Worm (Caenorhabditis elegans) whole organism, L4 larva: ENCODE results near the gene grl-11.
A peak's percentile ranks its signal among the peaks of the same experiment; 100 is the strongest.

Source experiments
- Y75B8A.6 ChIP-seq: fragments of 200-800 bp; sonication (Bioruptor generic); IDR thresholded peaks from 2 replicates; pipeline ENCODE4 v1.3.6; 2022; ENCODE audit warnings: missing genetic modification reagents, missing genetic modification characterization, missing compliant biosample characterization
- hlh-30 ChIP-seq: sonication (generic microtip); optimal IDR thresholded peaks from 2 replicates; lab custom pipeline; 2017; ENCODE audit warnings: antibody characterized with exemption, mild to moderate bottlenecking, missing genetic modification characterization, missing compliant biosample characterization; ENCODE audit not compliant: insufficient read depth
- lin-15B ChIP-seq: fragments of 150-350 bp; sonication (generic microtip); optimal IDR thresholded peaks from 3 replicates; lab custom pipeline; 2014; ENCODE audit warnings: missing biosample characterization, missing genetic modification characterization
- lin-29 ChIP-seq: fragments of 200-800 bp; sonication (Bioruptor generic); IDR thresholded peaks from 2 replicates; pipeline ENCODE4 v1.3.6; 2022; ENCODE audit warnings: missing genetic modification reagents, missing genetic modification characterization, missing compliant biosample characterization
- lsy-2 ChIP-seq, 2 experiments: fragments of 150-350 bp in 1 of 2; sonication (generic microtip) in 1 of 2; optimal IDR thresholded peaks; 2 replicates each; lab custom pipeline; 2014 to 2017; ENCODE audit warnings: missing biosample characterization in 2 of 2, missing genetic modification characterization in 2 of 2
- unc-62 ChIP-seq, 3 experiments: fragments of 150-350 bp in 1 of 3; sonication (generic microtip); optimal IDR thresholded peaks in 2 of 3; peaks in 1 of 3; 1 replicate in 1 of 3; 2 replicates in 2 of 3; lab custom pipeline; 2014 to 2017; ENCODE audit warnings: missing biosample characterization in 3 of 3, missing genetic modification characterization in 3 of 3, missing genetic modification reagents in 3 of 3, missing genotype in 1 of 3

ce11 chrIII:9081055-9081454, 37.1 kb downstream of the grl-11 start, which contains the start of gene far-1:
- TF ChIP-seq unc-62 (GFP tag; optimal IDR thresholded peaks at IDR 0.05 in 1 of 2; lab: Kevin White, UChicago) (peak in 1 of 2 experiments; percentile 48), unc-62 (tag; optimal IDR thresholded peaks at IDR 0.05; lab: Kevin White, UChicago) (no peak), lsy-2 (tag; optimal IDR thresholded peaks at IDR 0.05; lab: Kevin White, UChicago) (no peak), lin-29 (GFP tag; lab: Robert Waterston, UW) (no peak), lin-15B (no peak), Y75B8A.6 (GFP tag; lab: Robert Waterston, UW) (no peak), hlh-30 (tag; lab: Kevin White, UChicago) (no peak)
